Fruit fly (Drosophila melanogaster): ENCODE data around the gene CG15533.
A peak's percentile ranks its signal among the peaks of the same experiment; 100 is the strongest.

CG15533 gene

DNA sequence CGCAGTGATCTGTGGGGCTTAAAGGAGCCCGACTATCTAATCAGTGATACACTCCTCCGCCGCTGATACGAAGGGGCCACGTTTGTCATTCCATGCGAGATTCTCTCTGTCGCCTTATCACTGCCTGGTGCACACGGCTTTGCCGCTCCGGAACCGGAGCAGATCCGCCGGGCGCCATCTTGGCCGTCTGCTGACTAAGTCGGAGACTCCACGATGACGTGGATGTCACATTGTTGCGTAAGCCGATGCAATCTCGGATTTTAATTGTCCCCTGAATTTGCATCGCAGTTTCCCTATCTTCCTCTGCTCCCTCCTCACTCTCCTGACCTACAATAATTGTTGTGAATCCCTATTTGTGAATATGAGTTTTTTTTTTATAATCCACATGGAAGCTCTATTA lies 37.5 kb upstream of the CG15533 start:
- no peak for TF ChIP-seq Eip75B (GFP tag; optimal IDR thresholded peaks at IDR 0.05)
- TF ChIP-seq Gug (GFP tag; IDR thresholded peaks at IDR 0.05), result no peak
- TF ChIP-seq CG3032 (tag; optimal IDR thresholded peaks at IDR 0.05), result no peak
- no peak for TF ChIP-seq Eip78C (GFP tag)
- TF ChIP-seq CG8119 (GFP tag; IDR thresholded peaks at IDR 0.05), result 0 out of 3 replicates have a peak, but pooled peaks have one; percentile 28
- peak; percentile 57 for TF ChIP-seq svp (GFP tag)
- TF ChIP-seq Sox15 (GFP tag; optimal IDR thresholded peaks at IDR 0.05), result no peak
- TF ChIP-seq CG11294 (GFP tag; IDR thresholded peaks at IDR 0.05), result no peak
- peak; percentile 82 for TF ChIP-seq vri (GFP tag; optimal IDR thresholded peaks at IDR 0.05)

- TF ChIP-seq esn (GFP tag; optimal IDR thresholded peaks at IDR 0.05) (peak; percentile 30), Hr39 (GFP tag; optimal IDR thresholded peaks at IDR 0.05) (peak; percentile 36), cyc (GFP tag; optimal IDR thresholded peaks at IDR 0.05) (peak; percentile 19), Eip93F (GFP tag; optimal IDR thresholded peaks at IDR 0.05) (no peak), pdm3 (GFP tag; optimal IDR thresholded peaks at IDR 0.05) (peak; percentile 33), CG15336 (GFP tag; IDR thresholded peaks at IDR 0.05) (no peak), CG8119 (GFP tag; IDR thresholded peaks at IDR 0.05) (no peak), CG31627 (GFP tag; optimal IDR thresholded peaks at IDR 0.05) (peak; percentile 32), Sox102F (GFP tag; optimal IDR thresholded peaks at IDR 0.05) (peak; percentile 32), CG6792 (GFP tag; optimal IDR thresholded peaks at IDR 0.05) (no peak), achi (GFP tag; optimal IDR thresholded peaks at IDR 0.05) (peak; percentile 23), CG32006 (GFP tag; optimal IDR thresholded peaks at IDR 0.05) (no peak), Smox (GFP tag; optimal IDR thresholded peaks at IDR 0.05) (peak; percentile 3), Lpt (GFP tag; optimal IDR thresholded peaks at IDR 0.05) (no peak), topi (GFP tag; optimal IDR thresholded peaks at IDR 0.05) (peak; percentile 38), lz (GFP tag; optimal IDR thresholded peaks at IDR 0.05) (peak; percentile 22), salr (GFP tag; optimal IDR thresholded peaks at IDR 0.05) (no peak), eg (GFP tag; IDR thresholded peaks at IDR 0.05) (peak; percentile 31; the same call in 1 of the 3 replicates), Met (GFP tag; optimal IDR thresholded peaks at IDR 0.05) (peak; percentile 46), svp (GFP tag) (peak; percentile 75), CG34406 (GFP tag; optimal IDR thresholded peaks at IDR 0.05) (peak; percentile 12), Eip78C (GFP tag) (peak; percentile 66), acj6 (GFP tag; optimal IDR thresholded peaks at IDR 0.05) (peak; percentile 19), OdsH (GFP tag; optimal IDR thresholded peaks at IDR 0.05) (peak; percentile 6), Eip75B (GFP tag; optimal IDR thresholded peaks at IDR 0.05) (peak; percentile 2)
Measured at dm6 chr3R:30391950-30392349, 36.7 kb upstream of the CG15533 start.

dm6 chr3R:30393909-30394308 lies 34.7 kb upstream of the CG15533 start:
- TF ChIP-seq Eip78C (GFP tag), result peak; percentile 31
- no peak for TF ChIP-seq CG16779 (tag; optimal IDR thresholded peaks at IDR 0.05)
- TF ChIP-seq CG10631 (GFP tag; optimal IDR thresholded peaks at IDR 0.05), result no peak
- no peak for TF ChIP-seq CG32006 (GFP tag; optimal IDR thresholded peaks at IDR 0.05)
- TF ChIP-seq fkh (GFP tag; optimal IDR thresholded peaks at IDR 0.05), result no peak
- TF ChIP-seq CG11902 (GFP tag; optimal IDR thresholded peaks at IDR 0.05), result no peak
- no peak for TF ChIP-seq ss (GFP tag; optimal IDR thresholded peaks at IDR 0.05)
- TF ChIP-seq Eip93F (GFP tag; optimal IDR thresholded peaks at IDR 0.05), result no peak

DNA sequence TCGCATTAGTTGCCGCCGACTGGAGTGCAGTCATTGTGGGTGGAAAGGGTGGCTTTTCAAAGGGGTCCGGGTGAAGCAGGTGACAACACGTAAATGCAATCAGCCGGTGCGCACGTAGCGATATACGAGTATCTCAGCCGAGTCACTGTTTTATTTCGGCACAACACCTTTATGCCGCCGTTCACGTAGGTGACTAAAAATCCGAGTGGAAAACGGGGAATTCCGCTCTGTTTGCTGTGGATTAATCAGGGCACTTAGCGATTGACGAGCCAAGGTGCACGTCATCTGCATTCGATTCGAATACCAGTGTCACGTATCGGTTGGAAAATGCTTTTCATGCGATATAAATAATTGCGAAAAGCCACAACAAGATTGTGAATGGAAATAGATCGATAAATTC lies 22.1 kb upstream of the CG15533 start:
- TF ChIP-seq Eip78C (GFP tag) (no peak), fd85E (GFP tag; optimal IDR thresholded peaks at IDR 0.05) (no peak), CG11902 (GFP tag; optimal IDR thresholded peaks at IDR 0.05) (no peak), Sox102F (GFP tag; optimal IDR thresholded peaks at IDR 0.05) (no peak), Hr38 (GFP tag; optimal IDR thresholded peaks at IDR 0.05) (no peak), topi (GFP tag; optimal IDR thresholded peaks at IDR 0.05) (no peak), CG32006 (GFP tag; optimal IDR thresholded peaks at IDR 0.05) (no peak), CG6163 (GFP tag; IDR thresholded peaks at IDR 0.05) (no peak), CG8319 (GFP tag; optimal IDR thresholded peaks at IDR 0.05) (no peak), fd59A (GFP tag; optimal IDR thresholded peaks at IDR 0.05) (no peak), CG6276 (GFP tag; optimal IDR thresholded peaks at IDR 0.05) (no peak), CG3919 (GFP tag; optimal IDR thresholded peaks at IDR 0.05) (no peak), CG31627 (GFP tag; optimal IDR thresholded peaks at IDR 0.05) (no peak), Hr39 (GFP tag; optimal IDR thresholded peaks at IDR 0.05) (no peak), CG1621 (tag; optimal IDR thresholded peaks at IDR 0.05) (no peak), CG3032 (tag; optimal IDR thresholded peaks at IDR 0.05) (no peak)

Data from whole organism, prepupa.